Fruit fly (Drosophila melanogaster): Measurements from ENCODE around the gene CG17568.

DNA sequence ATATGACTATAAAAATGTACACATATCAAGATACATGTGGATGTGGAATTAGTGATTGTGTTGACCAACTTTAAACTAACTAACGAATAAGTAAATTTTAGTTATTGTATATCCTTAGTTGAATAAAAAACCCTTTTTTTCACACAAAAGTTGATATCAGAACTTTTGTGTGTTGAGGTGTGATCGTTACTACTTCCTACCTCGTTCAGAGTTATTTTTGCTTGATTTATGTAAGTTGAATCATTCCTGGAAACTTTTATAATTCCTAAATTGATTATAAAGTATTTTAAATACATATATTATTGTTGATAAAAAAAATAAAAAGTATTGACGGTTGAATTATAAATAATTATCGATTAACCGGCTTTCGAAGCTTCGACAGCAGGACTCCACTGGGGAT lies 2.2 kb upstream of the CG17568 start, which contains the start of gene CG46059:
- TF ChIP-seq CG13204 (GFP tag; optimal IDR thresholded peaks at IDR 0.05) (no peak), D1 (tag; optimal IDR thresholded peaks at IDR 0.05) (no peak), gl (tag; optimal IDR thresholded peaks at IDR 0.05) (no peak), rn (GFP tag; IDR thresholded peaks at IDR 0.05) (no peak), CG4496 (GFP tag; IDR thresholded peaks at IDR 0.05) (no peak), Pif1A (GFP tag; optimal IDR thresholded peaks at IDR 0.05) (no peak), CG17806 (tag; optimal IDR thresholded peaks at IDR 0.05) (no peak), CG8301 (tag; optimal IDR thresholded peaks at IDR 0.05) (no peak), CG8159 (tag; optimal IDR thresholded peaks at IDR 0.05) (no peak), CG15710 (tag; optimal IDR thresholded peaks at IDR 0.05) (no peak), EcR (GFP tag; optimal IDR thresholded peaks at IDR 0.05) (no peak), CG32121 (GFP tag; IDR thresholded peaks at IDR 0.05) (no peak), Ets98B (GFP tag; IDR thresholded peaks at IDR 0.05) (no peak), Snoo (tag; optimal IDR thresholded peaks at IDR 0.05) (no peak)
